Fruit fly (Drosophila melanogaster) whole organism, embryonic: ENCODE data around the gene CG10948.

ENCODE experiments used
- Atf6 ChIP-seq: fragments of 200-800 bp; sonication (Bioruptor generic); IDR thresholded peaks from 2 replicates; pipeline ENCODE4 v1.3.6; 2022; ENCODE audit warnings: missing biosample characterization, missing genetic modification characterization
- Awh ChIP-seq: fragments of 200-800 bp; sonication (Bioruptor generic); IDR thresholded peaks from 2 replicates; pipeline ENCODE4, ENCODE4 v1.3.6; 2022; ENCODE audit warnings: missing biosample characterization, missing genetic modification characterization
- Bdp1 ChIP-seq: fragments of 200-800 bp; sonication (Bioruptor generic); optimal IDR thresholded peaks from 3 replicates; lab custom pipeline; 2016; ENCODE audit warnings: missing biosample characterization, missing genetic modification characterization
- Bgb ChIP-seq: fragments of 200-800 bp; sonication (Bioruptor generic); IDR thresholded peaks from 2 replicates; pipeline ENCODE4 v1.3.6; 2022; ENCODE audit warnings: missing biosample characterization, missing genetic modification characterization; ENCODE audit not compliant: partially characterized antibody
- BtbVII ChIP-seq: fragments of 200-800 bp; sonication (Bioruptor generic); optimal IDR thresholded peaks from 3 replicates; lab custom pipeline; 2017; ENCODE audit warnings: missing biosample characterization, mild to moderate bottlenecking, missing genetic modification characterization
- CG10462 ChIP-seq: fragments of 200-800 bp; sonication (Bioruptor generic); optimal IDR thresholded peaks from 2 replicates; lab custom pipeline; 2016; ENCODE audit warnings: missing biosample characterization, missing genetic modification characterization
- CG10654 ChIP-seq: fragments of 200-800 bp; sonication (Bioruptor generic); optimal IDR thresholded peaks from 2 replicates; lab custom pipeline; 2016; ENCODE audit warnings: missing biosample characterization, missing genetic modification characterization
- CG11696 ChIP-seq: fragments of 200-800 bp; sonication (Bioruptor generic); IDR thresholded peaks from 2 replicates; pipeline ENCODE4 v1.3.6; 2022; ENCODE audit warnings: missing biosample characterization, missing genetic modification characterization
- CG1233 ChIP-seq: fragments of 200-800 bp; sonication (Bioruptor generic); optimal IDR thresholded peaks from 4 replicates; lab custom pipeline; 2018; ENCODE audit warnings: missing biosample characterization, mild to moderate bottlenecking, missing genetic modification characterization
- CG15073 ChIP-seq: fragments of 200-800 bp; sonication (Bioruptor generic); optimal IDR thresholded peaks from 2 replicates; lab custom pipeline; 2016; ENCODE audit warnings: missing biosample characterization, missing genetic modification characterization
- CG1603 ChIP-seq: fragments of 200-800 bp; sonication (Bioruptor generic); optimal IDR thresholded peaks from 2 replicates; lab custom pipeline; 2019; ENCODE audit warnings: missing biosample characterization, mild to moderate bottlenecking, missing genetic modification characterization, moderate library complexity
- CG16813 ChIP-seq: fragments of 200-800 bp; sonication (Bioruptor generic); IDR thresholded peaks from 3 replicates; pipeline ENCODE4 v1.3.6; 2022; ENCODE audit warnings: missing biosample characterization, missing genetic modification characterization; ENCODE audit not compliant: partially characterized antibody
- CG2889 ChIP-seq: fragments of 200-800 bp; sonication (Bioruptor generic); IDR thresholded peaks from 3 replicates; pipeline ENCODE4 v1.3.6; 2022; ENCODE audit warnings: missing biosample characterization, missing genetic modification characterization
- CG32532 ChIP-seq: fragments of 200-800 bp; sonication (Bioruptor generic); IDR thresholded peaks from 2 replicates; pipeline ENCODE4 v1.3.6; 2022; ENCODE audit warnings: missing biosample characterization, missing genetic modification characterization
- CG6254 ChIP-seq: fragments of 200-800 bp; sonication (Bioruptor generic); optimal IDR thresholded peaks from 3 replicates; lab custom pipeline; 2017; ENCODE audit warnings: mild to moderate bottlenecking, missing biosample characterization, missing genetic modification reagents, missing genetic modification characterization
- CG7271 ChIP-seq: fragments of 200-800 bp; sonication (Bioruptor generic); optimal IDR thresholded peaks from 2 replicates; lab custom pipeline; 2018; ENCODE audit warnings: missing biosample characterization, mild to moderate bottlenecking, missing genetic modification characterization, moderate library complexity
- CG7963 ChIP-seq: fragments of 200-800 bp; sonication (Bioruptor generic); IDR thresholded peaks from 3 replicates; pipeline ENCODE4 v1.3.6; 2022; ENCODE audit warnings: missing biosample characterization, missing genetic modification characterization; ENCODE audit not compliant: partially characterized antibody
- CG8924 ChIP-seq: fragments of 200-800 bp; optimal IDR thresholded peaks from 3 replicates; lab custom pipeline; 2019; ENCODE audit warnings: missing biosample characterization, mild to moderate bottlenecking, missing genetic modification characterization, moderate library complexity
- Ets97D ChIP-seq: fragments of 200-800 bp; sonication (Bioruptor generic); optimal IDR thresholded peaks from 3 replicates; lab custom pipeline; 2016; ENCODE audit warnings: missing biosample characterization, missing genetic modification characterization
- Fer2 ChIP-seq: fragments of 200-800 bp; sonication (Bioruptor generic); optimal IDR thresholded peaks from 2 replicates; lab custom pipeline; 2018; ENCODE audit warnings: missing biosample characterization, mild to moderate bottlenecking, missing genetic modification characterization, moderate library complexity
- Hey ChIP-seq: fragments of 200-800 bp; sonication (Bioruptor generic); optimal IDR thresholded peaks from 3 replicates; lab custom pipeline; 2018; ENCODE audit warnings: missing biosample characterization, mild to moderate bottlenecking, missing genetic modification characterization
- Hmr ChIP-seq: fragments of 200-800 bp; sonication (Bioruptor generic); optimal IDR thresholded peaks from 3 replicates; lab custom pipeline; 2017; ENCODE audit warnings: mild to moderate bottlenecking, missing biosample characterization, missing genetic modification reagents, missing genetic modification characterization
- Hr3 ChIP-seq: fragments of 200-800 bp; sonication (Bioruptor generic); optimal IDR thresholded peaks from 3 replicates; lab custom pipeline; 2016; ENCODE audit warnings: missing biosample characterization, missing genetic modification characterization
- Hr39 ChIP-seq: fragments of >200 bp; optimal IDR thresholded peaks from 2 replicates; lab custom pipeline; 2017
- Hr78 ChIP-seq, 2 experiments: fragments of 200-800 bp in 1 of 2; fragments of >200 bp in 1 of 2; sonication (Bioruptor generic) in 1 of 2; optimal IDR thresholded peaks; 2 replicates each; lab custom pipeline; 2017 to 2019; ENCODE audit warnings: missing biosample characterization in 2 of 2, missing genetic modification characterization in 2 of 2, mild to moderate bottlenecking in 1 of 2, moderate library complexity in 1 of 2
- Mad ChIP-seq: fragments of 200-800 bp; sonication (Bioruptor generic); optimal IDR thresholded peaks from 2 replicates; lab custom pipeline; 2016; ENCODE audit warnings: missing biosample characterization, missing genetic modification characterization
- Mes4 ChIP-seq: fragments of 200-800 bp; sonication (Bioruptor generic); optimal IDR thresholded peaks from 2 replicates; lab custom pipeline; 2016; ENCODE audit warnings: missing biosample characterization, missing genetic modification characterization
- Oli ChIP-seq: fragments of 200-800 bp; sonication (Bioruptor generic); optimal IDR thresholded peaks from 2 replicates; lab custom pipeline; 2018; ENCODE audit warnings: missing biosample characterization, mild to moderate bottlenecking, missing genetic modification characterization, moderate library complexity
- Opbp ChIP-seq: fragments of 200-800 bp; sonication (Bioruptor generic); IDR thresholded peaks from 3 replicates; pipeline ENCODE4 v1.3.6; 2022; ENCODE audit warnings: missing biosample characterization, missing genetic modification characterization; ENCODE audit not compliant: partially characterized antibody
- Pdp1 ChIP-seq, 2 experiments: fragments of 200-800 bp; sonication (Bioruptor generic); optimal IDR thresholded peaks; 3 replicates each; lab custom pipeline; 2016; ENCODE audit warnings: missing biosample characterization in 2 of 2, missing genetic modification characterization in 2 of 2, mild to moderate bottlenecking in 1 of 2, moderate library complexity in 1 of 2
- Ravus ChIP-seq: fragments of 200-800 bp; sonication (Bioruptor generic); IDR thresholded peaks from 2 replicates; pipeline ENCODE4 v1.3.6; 2022; ENCODE audit warnings: missing biosample characterization, missing genetic modification characterization
- Sox102F ChIP-seq: fragments of 200-800 bp; sonication (Bioruptor generic); optimal IDR thresholded peaks from 2 replicates; lab custom pipeline; 2018; ENCODE audit warnings: missing biosample characterization, mild to moderate bottlenecking, missing genetic modification characterization, moderate library complexity
- Tbp ChIP-seq: fragments of >200 bp; optimal IDR thresholded peaks from 2 replicates; lab custom pipeline; 2018; ENCODE audit warnings: missing biosample characterization, missing genetic modification characterization
- ac ChIP-seq: fragments of 200-800 bp; sonication (Bioruptor generic); optimal IDR thresholded peaks from 3 replicates; lab custom pipeline; 2017; ENCODE audit warnings: missing biosample characterization, mild to moderate bottlenecking, missing genetic modification characterization
- ara ChIP-seq: fragments of 200-800 bp; sonication (Bioruptor generic); IDR thresholded peaks from 2 replicates; pipeline ENCODE4 v1.3.6; 2022; ENCODE audit warnings: missing biosample characterization, missing genetic modification characterization
- bbx ChIP-seq: fragments of 200-800 bp; sonication (Bioruptor generic); IDR thresholded peaks from 2 replicates; pipeline ENCODE4 v1.3.6; 2022; ENCODE audit warnings: missing biosample characterization, missing genetic modification characterization; ENCODE audit not compliant: partially characterized antibody
- croc ChIP-seq: fragments of 200-800 bp; sonication (Bioruptor generic); conservative IDR thresholded peaks from 3 replicates; pipeline ENCODE4 v1.3.6; 2022; ENCODE audit warnings: missing biosample characterization, missing genetic modification characterization
- cwo ChIP-seq: fragments of 200-800 bp; sonication (Bioruptor generic); optimal IDR thresholded peaks from 3 replicates; lab custom pipeline; 2017; ENCODE audit warnings: missing biosample characterization, missing genetic modification characterization, mild to moderate bottlenecking, moderate library complexity, missing genetic modification reagents
- disco-r ChIP-seq: fragments of 200-800 bp; sonication (Bioruptor generic); optimal IDR thresholded peaks from 2 replicates; lab custom pipeline; 2016; ENCODE audit warnings: missing biosample characterization, missing genetic modification characterization
- en ChIP-seq: fragments of 200-800 bp; sonication (Bioruptor generic); optimal IDR thresholded peaks from 2 replicates; lab custom pipeline; 2016; ENCODE audit warnings: missing biosample characterization, missing genetic modification characterization
- eyg ChIP-seq: fragments of 200-800 bp; sonication (Bioruptor generic); optimal IDR thresholded peaks from 3 replicates; lab custom pipeline; 2016; ENCODE audit warnings: missing biosample characterization, missing genetic modification characterization
- gsb ChIP-seq: fragments of 200-800 bp; sonication (Bioruptor generic); IDR thresholded peaks from 2 replicates; pipeline ENCODE4 v1.3.6; 2022; ENCODE audit warnings: missing biosample characterization, missing genetic modification characterization
- hbn ChIP-seq: fragments of 200-800 bp; sonication (Bioruptor generic); IDR thresholded peaks from 2 replicates; pipeline ENCODE4 v1.3.6; 2022; ENCODE audit warnings: missing biosample characterization, missing genetic modification characterization; ENCODE audit not compliant: partially characterized antibody
- ind ChIP-seq: fragments of 200-800 bp; sonication (Bioruptor generic); optimal IDR thresholded peaks from 3 replicates; lab custom pipeline; 2016; ENCODE audit warnings: missing biosample characterization, missing genetic modification characterization
- jumu ChIP-seq: fragments of 200-800 bp; sonication (Bioruptor generic); optimal IDR thresholded peaks from 3 replicates; lab custom pipeline; 2016; ENCODE audit warnings: missing biosample characterization, missing genetic modification characterization
- lilli ChIP-seq: fragments of 200-800 bp; sonication (Bioruptor generic); optimal IDR thresholded peaks from 3 replicates; lab custom pipeline; 2016; ENCODE audit warnings: missing biosample characterization, missing genetic modification characterization
- lmd ChIP-seq: fragments of 200-800 bp; sonication (Bioruptor generic); IDR thresholded peaks from 2 replicates; pipeline ENCODE4 v1.3.6; 2022; ENCODE audit warnings: missing biosample characterization, missing genetic modification characterization
- nom ChIP-seq: fragments of 200-800 bp; sonication (Bioruptor generic); optimal IDR thresholded peaks from 2 replicates; lab custom pipeline; 2017; ENCODE audit warnings: missing biosample characterization, missing genetic modification characterization, mild to moderate bottlenecking, moderate library complexity, missing genetic modification reagents
- stwl ChIP-seq: fragments of 200-800 bp; sonication (Bioruptor generic); optimal IDR thresholded peaks from 3 replicates; lab custom pipeline; 2018; ENCODE audit warnings: missing biosample characterization, mild to moderate bottlenecking, missing genetic modification characterization, moderate library complexity
- tgo ChIP-seq: fragments of 200-800 bp; sonication (Bioruptor generic); IDR thresholded peaks from 3 replicates; pipeline ENCODE4 v1.3.6; 2022; ENCODE audit warnings: missing biosample characterization, missing genetic modification characterization
- zfh2 ChIP-seq: fragments of 200-800 bp; sonication (Bioruptor generic); optimal IDR thresholded peaks from 2 replicates; lab custom pipeline; 2016; ENCODE audit warnings: missing biosample characterization, missing genetic modification characterization

CG10948 gene

DNA sequence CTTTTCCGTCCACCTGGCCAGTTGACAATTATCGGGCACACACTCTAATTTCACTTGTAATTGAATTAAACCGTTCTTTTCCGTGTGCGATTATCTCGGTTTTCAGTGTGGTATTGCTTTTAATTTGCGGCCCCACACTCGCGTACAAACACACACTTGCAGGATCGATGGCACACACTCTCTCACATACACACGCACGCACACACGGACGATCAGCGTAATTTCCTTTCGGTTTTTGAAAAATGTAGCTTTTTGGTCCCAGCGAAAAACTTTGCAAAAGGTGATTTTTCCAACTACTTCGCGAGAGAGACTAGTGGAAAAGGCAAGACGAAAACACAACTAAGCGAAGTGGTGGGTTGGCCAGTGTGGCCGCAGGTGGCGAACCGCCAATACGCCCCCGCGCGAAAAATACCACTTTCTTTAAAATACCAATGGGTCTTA, 45.2 kb downstream of the CG10948 start, which contains the start of gene Atg1 (continued):
- TF ChIP-seq CG11696 (GFP tag; lab: Robert Waterston, UW) (no peak), Bgb (GFP tag; lab: Robert Waterston, UW) (peak; percentile 51; the same call in 1 of the 2 replicates), lmd (GFP tag; lab: Robert Waterston, UW) (no peak), Opbp (no peak), Sox102F (GFP tag; lab: Kevin White, UChicago) (no peak), Hr39 (no peak), croc (no peak), eyg (no peak), CG16813 (GFP tag; lab: Robert Waterston, UW) (peak; percentile 38; the same call in 1 of the 3 replicates), tgo (GFP tag; lab: Robert Waterston, UW) (no peak), Fer2 (tag; lab: Kevin White, UChicago) (no peak), en (no peak), CG1233 (GFP tag; lab: Kevin White, UChicago) (no peak), CG1603 (tag; lab: Kevin White, UChicago) (peak; percentile 23), Hr3 (GFP tag; lab: Kevin White, UChicago) (no peak), cwo (GFP tag; lab: Kevin White, UChicago) (peak; percentile 26), CG2889 (GFP tag; lab: Robert Waterston, UW) (no peak), CG7271 (tag; lab: Kevin White, UChicago) (no peak), Oli (tag; lab: Kevin White, UChicago) (no peak), Mes4 (GFP tag; lab: Kevin White, UChicago) (no peak), Atf6 (GFP tag; lab: Robert Waterston, UW) (0 out of 2 replicates have a peak, but pooled peaks have one; percentile 42), stwl (tag; lab: Kevin White, UChicago) (peak; percentile 1), Awh (no peak), CG10654 (no peak), Hr78 (GFP tag; optimal IDR thresholded peaks at IDR 0.05; lab: Kevin White, UChicago) (no peak), Hmr (GFP tag; lab: Kevin White, UChicago) (peak; percentile 37), ac (GFP tag; lab: Kevin White, UChicago) (no peak), Bdp1 (GFP tag; lab: Kevin White, UChicago) (no peak), jumu (GFP tag; lab: Kevin White, UChicago) (no peak), Hey (tag; lab: Kevin White, UChicago) (no peak), CG32532 (peak; percentile 13; the same call in 1 of the 2 replicates), Pdp1 (GFP tag; optimal IDR thresholded peaks at IDR 0.05; lab: Kevin White, UChicago) (no peak), zfh2 (GFP tag; lab: Kevin White, UChicago) (no peak), disco-r (GFP tag; lab: Kevin White, UChicago) (no peak), Mad (GFP tag; lab: Kevin White, UChicago) (no peak), gsb (no peak), Ravus (no peak), CG10462 (no peak), CG6254 (GFP tag; lab: Kevin White, UChicago) (no peak), Ets97D (GFP tag; lab: Kevin White, UChicago) (no peak), CG15073 (GFP tag; lab: Kevin White, UChicago) (no peak), ind (no peak), BtbVII (GFP tag; lab: Kevin White, UChicago) (no peak), Tbp (GFP tag; lab: Kevin White, UChicago) (no peak), bbx (peak; percentile 46; the same call in 1 of the 2 replicates), CG7963 (GFP tag; lab: Robert Waterston, UW) (no peak), hbn (GFP tag; lab: Robert Waterston, UW) (no peak), ara (GFP tag; lab: Robert Waterston, UW) (no peak), CG8924 (tag; lab: Kevin White, UChicago) (peak; percentile 3), lilli (no peak), nom (GFP tag; lab: Kevin White, UChicago) (peak; percentile 26)
